Worm (Caenorhabditis elegans): ENCODE measurements around the gene C25F6.1.

ce11 chrX:5524260-5524659 is 38.0 kb downstream of the C25F6.1 start:
- TF ChIP-seq ama-1 (optimal IDR thresholded peaks at IDR 0.05) (no peak), tbx-37 (GFP tag; conservative IDR thresholded peaks at IDR 0.05) (no peak), F13C5.2 (tag; optimal IDR thresholded peaks at IDR 0.05) (no peak), flt-1 (GFP tag; IDR thresholded peaks at IDR 0.05) (no peak), tra-4 (tag; optimal IDR thresholded peaks at IDR 0.05) (no peak), aly-1 (tag; optimal IDR thresholded peaks at IDR 0.05) (no peak), tbx-11 (GFP tag; IDR thresholded peaks at IDR 0.05) (no peak), ceh-36 (tag; optimal IDR thresholded peaks at IDR 0.05) (no peak), ceh-13 (GFP tag; optimal IDR thresholded peaks at IDR 0.05) (no peak), B0310.2 (tag; optimal IDR thresholded peaks at IDR 0.05) (no peak), hmg-4 (GFP tag; optimal IDR thresholded peaks at IDR 0.05) (no peak), pes-1 (GFP tag; IDR thresholded peaks at IDR 0.05) (no peak), hmbx-1 (tag; optimal IDR thresholded peaks at IDR 0.05) (no peak), ets-7 (tag; optimal IDR thresholded peaks at IDR 0.05) (no peak)
